Fruit fly (Drosophila melanogaster) whole organism, prepupa: ENCODE data around the gene mxt.

ENCODE experiments used
- Blimp-1 ChIP-seq: fragments of 200-800 bp; sonication (Bioruptor generic); optimal IDR thresholded peaks from 3 replicates; lab custom pipeline; 2017; ENCODE audit warnings: missing biosample characterization, missing genetic modification characterization, mild to moderate bottlenecking, moderate library complexity, missing genetic modification reagents
- CG11902 ChIP-seq: fragments of 200-800 bp; sonication (Bioruptor generic); optimal IDR thresholded peaks from 3 replicates; lab custom pipeline; 2016; ENCODE audit warnings: missing biosample characterization, missing genetic modification characterization
- CG3919 ChIP-seq: fragments of 200-800 bp; sonication (Bioruptor generic); optimal IDR thresholded peaks from 3 replicates; lab custom pipeline; 2016; ENCODE audit warnings: missing biosample characterization, missing genetic modification characterization
- CG6163 ChIP-seq: fragments of 200-800 bp; sonication (Bioruptor generic); IDR thresholded peaks from 3 replicates; pipeline ENCODE4 v1.3.6; 2022; ENCODE audit warnings: missing biosample characterization, missing genetic modification characterization
- CG6792 ChIP-seq: fragments of 200-800 bp; sonication (Bioruptor generic); optimal IDR thresholded peaks from 3 replicates; lab custom pipeline; 2016; ENCODE audit warnings: missing biosample characterization, missing genetic modification characterization
- Gug ChIP-seq: fragments of 200-800 bp; sonication (Bioruptor generic); IDR thresholded peaks from 2 replicates; pipeline ENCODE4 v1.3.6; 2022; ENCODE audit warnings: missing biosample characterization, missing genetic modification characterization
- Met ChIP-seq: fragments of 200-800 bp; sonication (Bioruptor generic); optimal IDR thresholded peaks from 3 replicates; lab custom pipeline; 2016; ENCODE audit warnings: missing biosample characterization, missing genetic modification characterization
- Smox ChIP-seq: fragments of 200-800 bp; sonication (Bioruptor generic); optimal IDR thresholded peaks from 3 replicates; lab custom pipeline; 2016; ENCODE audit warnings: missing biosample characterization, missing genetic modification characterization
- Sox102F ChIP-seq: fragments of 200-800 bp; sonication (Bioruptor generic); optimal IDR thresholded peaks from 2 replicates; lab custom pipeline; 2016; ENCODE audit warnings: missing biosample characterization, mild to moderate bottlenecking, missing genetic modification characterization
- acj6 ChIP-seq: fragments of 200-800 bp; sonication (Bioruptor generic); optimal IDR thresholded peaks from 3 replicates; lab custom pipeline; 2016; ENCODE audit warnings: missing biosample characterization, missing genetic modification characterization

dm6 chr2L:4886132-4886531 lies 39.0 kb upstream of the mxt start:
- no peak for TF ChIP-seq Gug (GFP tag; lab: Robert Waterston, UW)
- no peak for TF ChIP-seq Smox (GFP tag; lab: Kevin White, UChicago)
- TF ChIP-seq CG6163 (GFP tag; lab: Robert Waterston, UW), result peak; percentile 40; the same call in 1 of the 3 replicates
- TF ChIP-seq Met (GFP tag; lab: Kevin White, UChicago), result no peak
- TF ChIP-seq Sox102F, result no peak
- TF ChIP-seq Blimp-1 (GFP tag; lab: Kevin White, UChicago), result no peak
- no peak for TF ChIP-seq CG3919 (GFP tag; lab: Kevin White, UChicago)
- TF ChIP-seq CG11902 (GFP tag; lab: Kevin White, UChicago), result no peak
- TF ChIP-seq CG6792 (GFP tag; lab: Kevin White, UChicago), result no peak
- peak; percentile 7 for TF ChIP-seq acj6
